Worm (Caenorhabditis elegans) whole organism, L4 larva: ENCODE measurements around the gene Y46G5A.7.

ENCODE experiments used
- Y5F2A.4 ChIP-seq: fragments of 200-800 bp; sonication (Bioruptor generic); optimal IDR thresholded peaks from 2 replicates; lab custom pipeline; 2018; ENCODE audit warnings: mild to moderate bottlenecking, missing genetic modification characterization, missing compliant biosample characterization
- ces-1 ChIP-seq: fragments of 150-350 bp; sonication (generic microtip); optimal IDR thresholded peaks from 4 replicates; lab custom pipeline; 2014; ENCODE audit warnings: missing biosample characterization, missing genetic modification reagents, missing genetic modification characterization
- dve-1 ChIP-seq: sonication (generic microtip); optimal IDR thresholded peaks from 2 replicates; lab custom pipeline; 2017; ENCODE audit warnings: antibody characterized with exemption, mild to moderate bottlenecking, missing genetic modification characterization, missing compliant biosample characterization; ENCODE audit not compliant: insufficient read depth
- fos-1 ChIP-seq: fragments of 150-350 bp; optimal IDR thresholded peaks from 2 replicates; lab custom pipeline; 2014; ENCODE audit warnings: missing biosample characterization, missing genetic modification characterization
- lin-39 ChIP-seq: fragments of 150-350 bp; optimal IDR thresholded peaks from 2 replicates; lab custom pipeline; 2014; ENCODE audit warnings: missing biosample characterization, missing genetic modification reagents, missing genetic modification characterization
- lir-3 ChIP-seq: sonication (generic microtip); optimal IDR thresholded peaks from 2 replicates; lab custom pipeline; 2016; ENCODE audit warnings: mild to moderate bottlenecking, missing genetic modification characterization, missing compliant biosample characterization
- mep-1 ChIP-seq: fragments of 150-350 bp; sonication (generic microtip); optimal IDR thresholded peaks from 3 replicates; lab custom pipeline; 2014; ENCODE audit warnings: missing biosample characterization, missing genetic modification characterization
- nhr-11 ChIP-seq: fragments of 150-350 bp; optimal IDR thresholded peaks from 2 replicates; lab custom pipeline; 2014; ENCODE audit warnings: missing biosample characterization, missing genetic modification characterization
- nhr-237 ChIP-seq: sonication (generic microtip); optimal IDR thresholded peaks from 2 replicates; lab custom pipeline; 2017; ENCODE audit warnings: missing biosample characterization, missing genetic modification characterization
- set-16 ChIP-seq: fragments of 200-800 bp; sonication (Bioruptor generic); IDR thresholded peaks from 2 replicates; pipeline ENCODE4 v1.3.6; 2022; ENCODE audit warnings: missing genetic modification reagents, missing genetic modification characterization, missing compliant biosample characterization
- snpc-4 ChIP-seq: fragments of 150-350 bp; optimal IDR thresholded peaks from 2 replicates; lab custom pipeline; 2014; ENCODE audit warnings: missing biosample characterization, missing genetic modification characterization
- unc-39 ChIP-seq: sonication (generic microtip); optimal IDR thresholded peaks from 2 replicates; lab custom pipeline; 2017; ENCODE audit warnings: missing biosample characterization, missing genetic modification characterization
- unc-62 ChIP-seq, 3 experiments: fragments of 150-350 bp in 1 of 3; sonication (generic microtip); optimal IDR thresholded peaks in 2 of 3; peaks in 1 of 3; 1 replicate in 1 of 3; 2 replicates in 2 of 3; lab custom pipeline; 2014 to 2017; ENCODE audit warnings: missing biosample characterization in 3 of 3, missing genetic modification characterization in 3 of 3, missing genetic modification reagents in 3 of 3, missing genotype in 1 of 3

DNA sequence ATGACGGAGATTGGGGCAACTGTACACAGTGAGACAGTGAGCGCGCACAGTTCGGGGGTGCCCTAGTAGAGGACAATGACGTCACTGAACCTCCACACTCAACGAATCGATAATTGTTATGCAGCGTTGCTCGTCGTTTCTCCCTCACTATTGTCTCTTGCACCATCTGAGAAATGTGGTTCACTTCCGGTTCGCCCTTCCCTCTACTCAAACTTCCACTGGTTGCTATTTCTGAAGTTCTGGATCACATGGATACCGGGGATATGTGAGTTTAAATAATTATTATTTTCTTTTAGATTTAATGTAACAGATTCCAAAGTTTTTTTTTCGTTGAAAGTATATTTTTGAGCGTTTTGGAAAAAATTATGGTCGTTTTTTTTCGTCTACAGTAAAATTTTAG lies at the start of gene Y46G5A.7, which contains the start of gene Y46G5A.8:
- no peak for TF ChIP-seq mep-1
- TF ChIP-seq lir-3: no peak
- TF ChIP-seq snpc-4: no peak
- TF ChIP-seq unc-39: no peak
- no peak for TF ChIP-seq nhr-11 (tag; lab: Kevin White, UChicago)
- TF ChIP-seq fos-1 (tag; lab: Kevin White, UChicago): no peak
- TF ChIP-seq Y5F2A.4: no peak
- no peak for TF ChIP-seq unc-62 (GFP tag; optimal IDR thresholded peaks at IDR 0.05 in 1 of 2; lab: Kevin White, UChicago)
- no peak for TF ChIP-seq unc-62 (tag; optimal IDR thresholded peaks at IDR 0.05; lab: Kevin White, UChicago)
- no peak for TF ChIP-seq set-16 (GFP tag; lab: Robert Waterston, UW)
- no peak for TF ChIP-seq dve-1 (tag; lab: Kevin White, UChicago)
- no peak for TF ChIP-seq ces-1 (GFP tag; lab: Kevin White, UChicago)
- no peak for TF ChIP-seq lin-39 (tag; lab: Kevin White, UChicago)
- no peak for TF ChIP-seq nhr-237
